Worm (Caenorhabditis elegans) whole organism, mixed stage, embryonic: ENCODE measurements around the gene ell-1.
A peak's percentile ranks its signal among the peaks of the same experiment; 100 is the strongest.

Source experiments
- ceh-39 ChIP-seq: fragments of 150-350 bp; optimal IDR thresholded peaks from 2 replicates; lab custom pipeline; 2014; ENCODE audit warnings: missing biosample characterization, missing genetic modification characterization
- ceh-43 ChIP-seq: fragments of 200-800 bp; sonication (Bioruptor generic); optimal IDR thresholded peaks from 2 replicates; lab custom pipeline; 2018; ENCODE audit warnings: mild to moderate bottlenecking, missing genetic modification characterization, moderate library complexity, missing compliant biosample characterization
- elt-3 ChIP-seq: fragments of 150-350 bp; optimal IDR thresholded peaks from 2 replicates; lab custom pipeline; 2014; ENCODE audit warnings: missing biosample characterization, missing genetic modification characterization
- mep-1 ChIP-seq: fragments of 150-350 bp; optimal IDR thresholded peaks from 2 replicates; lab custom pipeline; 2017; ENCODE audit warnings: missing biosample characterization, missing genetic modification reagents, missing genetic modification characterization, inconsistent platforms
- pha-4 ChIP-seq: fragments of 150-350 bp; optimal IDR thresholded peaks from 2 replicates; lab custom pipeline; 2018; ENCODE audit warnings: missing biosample characterization, missing genetic modification reagents, missing genetic modification characterization
- sptf-1 ChIP-seq: sonication (generic microtip); optimal IDR thresholded peaks from 2 replicates; lab custom pipeline; 2017; ENCODE audit warnings: mild to moderate bottlenecking, missing genetic modification characterization, moderate library complexity, missing compliant biosample characterization

DNA sequence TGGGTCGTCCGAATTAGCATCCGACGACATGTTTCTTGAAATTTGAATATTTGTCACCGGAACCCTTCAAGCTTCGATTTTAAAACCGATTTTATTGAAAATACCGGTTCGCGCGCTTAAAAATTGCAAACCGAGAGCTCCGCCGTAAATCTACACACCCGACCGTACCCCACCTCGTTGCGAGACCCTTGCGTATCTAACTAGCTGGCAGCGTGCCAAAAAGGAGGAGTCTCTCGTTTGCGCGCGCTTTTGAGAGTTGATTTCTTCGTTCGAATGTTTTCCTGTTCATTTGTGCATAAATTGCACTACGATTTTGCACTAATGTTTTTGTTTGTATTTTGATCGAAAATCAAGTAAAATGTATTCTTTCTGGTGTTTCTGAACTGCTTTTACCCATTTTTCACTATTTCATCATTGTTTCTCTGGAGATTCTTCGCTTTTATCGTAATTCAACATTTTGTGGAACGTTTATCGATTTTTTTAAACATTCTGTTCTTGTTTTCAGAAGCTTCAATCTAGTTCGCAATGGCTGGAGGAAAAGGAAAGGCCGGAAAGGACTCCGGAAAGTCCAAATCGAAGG lies 51.6 kb downstream of the ell-1 start, which contains the start of the genes wapl-1 and htz-1:
- TF ChIP-seq ceh-39 = peak; percentile 90
- TF ChIP-seq sptf-1 (tag; lab: Kevin White, UChicago) = peak; percentile 61
- peak; percentile 96 for TF ChIP-seq pha-4
- TF ChIP-seq ceh-43 = no peak
- TF ChIP-seq mep-1 (tag; lab: Kevin White, UChicago) = peak; percentile 96
- TF ChIP-seq elt-3 (tag; lab: Kevin White, UChicago) = no peak
